Worm (Caenorhabditis elegans) whole organism, dauer: ENCODE results near the gene sdz-4.
"Not testable (repeated sequence)": the region's sequence is repeated elsewhere in the genome, so short reads cannot be mapped to it uniquely, and the experiment has no call there.

Source experiments
- unc-62 ChIP-seq: sonication (generic microtip); optimal IDR thresholded peaks from 2 replicates; lab custom pipeline; 2017; ENCODE audit warnings: missing biosample characterization, missing genetic modification reagents, missing genetic modification characterization

sdz-4 gene

DNA sequence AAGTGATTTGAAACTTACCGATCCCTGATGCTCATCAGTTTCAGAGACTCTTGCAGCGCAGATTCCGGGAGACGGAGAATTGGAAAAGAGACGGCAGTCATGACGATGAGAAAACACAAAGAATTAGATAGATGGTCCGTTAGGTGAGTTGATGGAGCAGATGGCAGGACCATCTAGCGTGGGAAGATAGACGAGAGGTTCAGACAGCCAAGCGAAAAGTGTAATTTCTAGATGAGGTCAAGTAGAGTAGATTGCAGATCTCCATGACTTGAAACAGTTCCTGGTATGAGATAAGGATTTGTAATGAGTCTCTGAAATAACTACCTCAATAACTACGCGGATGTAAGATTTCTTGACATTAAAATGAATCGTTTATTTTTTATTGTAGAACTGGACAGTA, 37.4 kb downstream of the sdz-4 start, which contains the start of gene F45D11.11:
Gene F45D11.11, minus strand, starts transcription at position 101 of the 400 bp plus-strand sequence.
- not testable (repeated sequence) for TF ChIP-seq unc-62 (GFP tag; lab: Kevin White, UChicago)

ce11 chrII:999493-999892, 40.8 kb downstream of the sdz-4 start, which contains the start of gene fbxb-29:
Gene fbxb-29, minus strand, starts transcription at chrII:999593.
- no peak for TF ChIP-seq unc-62 (GFP tag; lab: Kevin White, UChicago)

ce11 chrII:1001351-1001750, 42.6 kb downstream of the sdz-4 start, which contains the start of the genes fbxb-30 and F45D11.5:
Gene fbxb-30, minus strand, starts transcription at chrII:1001451.
Gene F45D11.5, plus strand, starts transcription at chrII:1001702.
- no peak for TF ChIP-seq unc-62 (GFP tag; lab: Kevin White, UChicago)

ce11 chrII:1006375-1006774, 47.7 kb downstream of the sdz-4 start, which contains the start of gene F45D11.14:
Gene F45D11.14, minus strand, starts transcription at chrII:1006475.
- not testable (repeated sequence) for TF ChIP-seq unc-62 (GFP tag; lab: Kevin White, UChicago)
